Fruit fly (Drosophila melanogaster) whole organism, prepupa: ENCODE results near the gene CG9168.

Experiments used
- Blimp-1 ChIP-seq: fragments of 200-800 bp; sonication (Bioruptor generic); optimal IDR thresholded peaks from 3 replicates; lab custom pipeline; 2017; ENCODE audit warnings: missing biosample characterization, missing genetic modification characterization, mild to moderate bottlenecking, moderate library complexity, missing genetic modification reagents
- CG10631 ChIP-seq: fragments of 200-800 bp; sonication (Bioruptor generic); optimal IDR thresholded peaks from 2 replicates; lab custom pipeline; 2016; ENCODE audit warnings: missing biosample characterization, missing genetic modification characterization
- CG10669 ChIP-seq: fragments of 200-800 bp; sonication (Bioruptor generic); optimal IDR thresholded peaks from 3 replicates; lab custom pipeline; 2018; ENCODE audit warnings: missing biosample characterization, mild to moderate bottlenecking, missing genetic modification characterization, moderate library complexity
- CG11294 ChIP-seq: fragments of 200-800 bp; sonication (Bioruptor generic); IDR thresholded peaks from 2 replicates; pipeline ENCODE4 v1.3.6; 2022; ENCODE audit warnings: missing biosample characterization, missing genetic modification characterization
- CG3032 ChIP-seq: fragments of 200-800 bp; optimal IDR thresholded peaks from 2 replicates; lab custom pipeline; 2019; ENCODE audit warnings: missing biosample characterization, mild to moderate bottlenecking, missing genetic modification characterization, moderate library complexity
- CG31627 ChIP-seq: fragments of 200-800 bp; sonication (Bioruptor generic); optimal IDR thresholded peaks from 3 replicates; lab custom pipeline; 2016; ENCODE audit warnings: missing biosample characterization, missing genetic modification characterization
- CG32006 ChIP-seq: fragments of 200-800 bp; sonication (Bioruptor generic); optimal IDR thresholded peaks from 3 replicates; lab custom pipeline; 2017; ENCODE audit warnings: missing biosample characterization, mild to moderate bottlenecking, missing genetic modification characterization
- CG34406 ChIP-seq: fragments of 200-800 bp; sonication (Bioruptor generic); optimal IDR thresholded peaks from 3 replicates; lab custom pipeline; 2016; ENCODE audit warnings: missing biosample characterization, missing genetic modification characterization
- CG3919 ChIP-seq: fragments of 200-800 bp; sonication (Bioruptor generic); optimal IDR thresholded peaks from 3 replicates; lab custom pipeline; 2016; ENCODE audit warnings: missing biosample characterization, missing genetic modification characterization
- CG6163 ChIP-seq: fragments of 200-800 bp; sonication (Bioruptor generic); IDR thresholded peaks from 3 replicates; pipeline ENCODE4 v1.3.6; 2022; ENCODE audit warnings: missing biosample characterization, missing genetic modification characterization
- CG6276 ChIP-seq: fragments of 200-800 bp; sonication (Bioruptor generic); optimal IDR thresholded peaks from 2 replicates; lab custom pipeline; 2017; ENCODE audit warnings: missing biosample characterization, mild to moderate bottlenecking, missing genetic modification characterization
- CG6792 ChIP-seq: fragments of 200-800 bp; sonication (Bioruptor generic); optimal IDR thresholded peaks from 3 replicates; lab custom pipeline; 2016; ENCODE audit warnings: missing biosample characterization, missing genetic modification characterization
- CG8119 ChIP-seq: fragments of 200-800 bp; sonication (Bioruptor generic); IDR thresholded peaks from 3 replicates; pipeline ENCODE4 v1.3.6; 2022; ENCODE audit warnings: missing biosample characterization, missing genetic modification characterization
- CG8319 ChIP-seq: fragments of 200-800 bp; sonication (Bioruptor generic); optimal IDR thresholded peaks from 3 replicates; lab custom pipeline; 2016; ENCODE audit warnings: missing biosample characterization, missing genetic modification characterization
- CG8632 ChIP-seq: fragments of 200-800 bp; sonication (Bioruptor generic); optimal IDR thresholded peaks from 3 replicates; lab custom pipeline; 2016; ENCODE audit warnings: missing biosample characterization, missing genetic modification characterization
- CG9139 ChIP-seq: fragments of 200-800 bp; sonication (Bioruptor generic); optimal IDR thresholded peaks from 3 replicates; lab custom pipeline; 2017; ENCODE audit warnings: missing biosample characterization, mild to moderate bottlenecking, missing genetic modification characterization
- Eip75B ChIP-seq: fragments of 200-800 bp; sonication (Bioruptor generic); optimal IDR thresholded peaks from 3 replicates; lab custom pipeline; 2016; ENCODE audit warnings: missing biosample characterization, missing genetic modification characterization
- Eip78C ChIP-seq: fragments of 200-800 bp; sonication (Bioruptor generic); peaks from one replicate; lab custom pipeline; 2016; ENCODE audit warnings: missing biosample characterization, missing genetic modification characterization
- Eip93F ChIP-seq: fragments of 200-800 bp; sonication (Bioruptor generic); optimal IDR thresholded peaks from 2 replicates; lab custom pipeline; 2016; ENCODE audit warnings: missing biosample characterization, mild to moderate bottlenecking, missing genetic modification characterization
- Ets21C ChIP-seq: fragments of 200-800 bp; sonication (Bioruptor generic); optimal IDR thresholded peaks from 3 replicates; lab custom pipeline; 2016; ENCODE audit warnings: missing biosample characterization, missing genetic modification characterization
- Gug ChIP-seq: fragments of 200-800 bp; sonication (Bioruptor generic); IDR thresholded peaks from 2 replicates; pipeline ENCODE4 v1.3.6; 2022; ENCODE audit warnings: missing biosample characterization, missing genetic modification characterization
- Hr38 ChIP-seq: sonication (Bioruptor generic); optimal IDR thresholded peaks from 2 replicates; lab custom pipeline; 2016; ENCODE audit warnings: missing biosample characterization, missing genetic modification characterization
- Hr39 ChIP-seq: fragments of 200-800 bp; sonication (Bioruptor generic); optimal IDR thresholded peaks from 2 replicates; lab custom pipeline; 2016; ENCODE audit warnings: missing biosample characterization, missing genetic modification characterization
- Hr4 ChIP-seq: fragments of 200-800 bp; sonication (Bioruptor generic); optimal IDR thresholded peaks from 3 replicates; lab custom pipeline; 2016; ENCODE audit warnings: missing biosample characterization, missing genetic modification characterization
- Lpt ChIP-seq: fragments of 200-800 bp; sonication (Bioruptor generic); optimal IDR thresholded peaks from 3 replicates; lab custom pipeline; 2016; ENCODE audit warnings: missing biosample characterization, missing genetic modification characterization
- Met ChIP-seq: fragments of 200-800 bp; sonication (Bioruptor generic); optimal IDR thresholded peaks from 3 replicates; lab custom pipeline; 2016; ENCODE audit warnings: missing biosample characterization, missing genetic modification characterization
- OdsH ChIP-seq: fragments of 200-800 bp; sonication (Bioruptor generic); optimal IDR thresholded peaks from 3 replicates; lab custom pipeline; 2016; ENCODE audit warnings: missing biosample characterization, missing genetic modification characterization
- Smox ChIP-seq: fragments of 200-800 bp; sonication (Bioruptor generic); optimal IDR thresholded peaks from 3 replicates; lab custom pipeline; 2016; ENCODE audit warnings: missing biosample characterization, missing genetic modification characterization
- Sox102F ChIP-seq: fragments of 200-800 bp; sonication (Bioruptor generic); optimal IDR thresholded peaks from 2 replicates; lab custom pipeline; 2016; ENCODE audit warnings: missing biosample characterization, mild to moderate bottlenecking, missing genetic modification characterization
- Sox14 ChIP-seq: fragments of 200-800 bp; sonication (Bioruptor generic); optimal IDR thresholded peaks from 3 replicates; lab custom pipeline; 2016; ENCODE audit warnings: missing biosample characterization, missing genetic modification characterization
- Sox15 ChIP-seq: fragments of 200-800 bp; sonication (Bioruptor generic); optimal IDR thresholded peaks from 3 replicates; lab custom pipeline; 2016; ENCODE audit warnings: missing biosample characterization, missing genetic modification characterization
- achi ChIP-seq: fragments of 200-800 bp; sonication (Bioruptor generic); optimal IDR thresholded peaks from 3 replicates; lab custom pipeline; 2016; ENCODE audit warnings: missing biosample characterization, missing genetic modification characterization
- acj6 ChIP-seq: fragments of 200-800 bp; sonication (Bioruptor generic); optimal IDR thresholded peaks from 3 replicates; lab custom pipeline; 2016; ENCODE audit warnings: missing biosample characterization, missing genetic modification characterization
- dac ChIP-seq: fragments of 200-800 bp; sonication (Bioruptor generic); optimal IDR thresholded peaks from 2 replicates; lab custom pipeline; 2017; ENCODE audit warnings: missing biosample characterization, mild to moderate bottlenecking, missing genetic modification characterization
- dsx ChIP-seq: fragments of 200-800 bp; optimal IDR thresholded peaks from 3 replicates; lab custom pipeline; 2019; ENCODE audit warnings: missing biosample characterization, mild to moderate bottlenecking, missing genetic modification characterization, moderate library complexity; ENCODE audit not compliant: poor library complexity, severe bottlenecking
- eg ChIP-seq: fragments of 200-800 bp; sonication (Bioruptor generic); IDR thresholded peaks from 3 replicates; pipeline ENCODE4 v1.3.6; 2022; ENCODE audit warnings: missing biosample characterization, missing genetic modification characterization
- fd59A ChIP-seq: fragments of 200-800 bp; sonication (Bioruptor generic); optimal IDR thresholded peaks from 2 replicates; lab custom pipeline; 2017; ENCODE audit warnings: missing biosample characterization, mild to moderate bottlenecking, missing genetic modification characterization, missing genetic modification reagents
- fd85E ChIP-seq: fragments of 200-800 bp; sonication (Bioruptor generic); optimal IDR thresholded peaks from 3 replicates; lab custom pipeline; 2016; ENCODE audit warnings: missing biosample characterization, missing genetic modification characterization
- fkh ChIP-seq: fragments of 200-800 bp; sonication (Bioruptor generic); optimal IDR thresholded peaks from 3 replicates; lab custom pipeline; 2017; ENCODE audit warnings: missing biosample characterization, mild to moderate bottlenecking, missing genetic modification characterization, moderate library complexity
- pdm3 ChIP-seq: fragments of 200-800 bp; sonication (Bioruptor generic); optimal IDR thresholded peaks from 3 replicates; lab custom pipeline; 2016; ENCODE audit warnings: missing biosample characterization, missing genetic modification characterization
- salr ChIP-seq, 2 experiments: fragments of 200-800 bp; sonication (Bioruptor generic); optimal IDR thresholded peaks; 3 replicates each; lab custom pipeline; 2016 to 2018; ENCODE audit warnings: missing biosample characterization in 2 of 2, missing genetic modification characterization in 2 of 2, mild to moderate bottlenecking in 1 of 2
- spab ChIP-seq: fragments of 200-800 bp; sonication (Bioruptor generic); optimal IDR thresholded peaks from 2 replicates; lab custom pipeline; 2017; ENCODE audit warnings: missing biosample characterization, mild to moderate bottlenecking, missing genetic modification characterization, missing genetic modification reagents
- ss ChIP-seq, 2 experiments: fragments of 200-800 bp; sonication (Bioruptor generic); optimal IDR thresholded peaks; 2 replicates in 1 of 2; 3 replicates in 1 of 2; lab custom pipeline; 2017 to 2018; ENCODE audit warnings: mild to moderate bottlenecking in 2 of 2, missing biosample characterization in 2 of 2, missing genetic modification characterization in 2 of 2, moderate library complexity in 1 of 2
- svp ChIP-seq: fragments of 200-800 bp; sonication (Bioruptor generic); peaks from one replicate; lab custom pipeline; 2016; ENCODE audit warnings: missing biosample characterization, missing genetic modification characterization
- topi ChIP-seq: fragments of 200-800 bp; sonication (Bioruptor generic); optimal IDR thresholded peaks from 3 replicates; lab custom pipeline; 2016; ENCODE audit warnings: missing biosample characterization, missing genetic modification characterization
- vri ChIP-seq: fragments of 200-800 bp; sonication (Bioruptor generic); optimal IDR thresholded peaks from 3 replicates; lab custom pipeline; 2016; ENCODE audit warnings: missing biosample characterization, mild to moderate bottlenecking, missing genetic modification characterization

Gene CG9168

DNA sequence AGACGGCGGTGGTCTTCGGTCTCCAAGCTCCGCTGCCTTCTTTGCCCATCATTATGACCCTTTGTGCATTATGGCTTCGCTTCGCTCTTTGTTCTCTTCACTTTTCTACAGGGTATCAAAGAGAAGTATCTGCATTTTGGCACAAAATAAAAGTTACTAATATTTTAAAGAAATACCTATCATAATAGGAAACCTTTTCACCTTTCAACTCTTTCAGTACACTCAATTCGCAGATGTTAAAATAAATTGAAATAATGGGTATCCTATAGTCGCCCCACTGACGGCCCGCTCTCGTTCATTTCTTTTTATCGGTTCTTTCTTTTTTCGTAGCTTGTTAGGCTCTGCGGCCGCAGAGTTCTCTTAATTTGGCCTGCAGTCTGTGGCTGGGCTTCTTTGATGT is 32.0 kb downstream of the CG9168 start (continued):
- TF ChIP-seq topi, result peak; percentile 97
- TF ChIP-seq Blimp-1, result peak; percentile 86
- peak; percentile 98 for TF ChIP-seq Sox102F
- peak; percentile 57 to 72 for TF ChIP-seq ss (GFP tag; optimal IDR thresholded peaks at IDR 0.05; lab: Kevin White, UChicago)
- TF ChIP-seq Smox (GFP tag; lab: Kevin White, UChicago), result peak; percentile 98
- no peak for TF ChIP-seq Hr38
- TF ChIP-seq fkh, result no peak
- TF ChIP-seq eg (GFP tag; lab: Robert Waterston, UW), result peak; percentile 53; the same call in 2 of the 3 replicates
- peak; percentile 23 for TF ChIP-seq fd85E (GFP tag; lab: Kevin White, UChicago)
- TF ChIP-seq salr (GFP tag; optimal IDR thresholded peaks at IDR 0.05; lab: Kevin White, UChicago), result peak; percentile 58 to 66
- TF ChIP-seq Hr4 (GFP tag; lab: Kevin White, UChicago), result peak; percentile 37
- peak; percentile 76 for TF ChIP-seq dsx (GFP tag; lab: Kevin White, UChicago)

DNA sequence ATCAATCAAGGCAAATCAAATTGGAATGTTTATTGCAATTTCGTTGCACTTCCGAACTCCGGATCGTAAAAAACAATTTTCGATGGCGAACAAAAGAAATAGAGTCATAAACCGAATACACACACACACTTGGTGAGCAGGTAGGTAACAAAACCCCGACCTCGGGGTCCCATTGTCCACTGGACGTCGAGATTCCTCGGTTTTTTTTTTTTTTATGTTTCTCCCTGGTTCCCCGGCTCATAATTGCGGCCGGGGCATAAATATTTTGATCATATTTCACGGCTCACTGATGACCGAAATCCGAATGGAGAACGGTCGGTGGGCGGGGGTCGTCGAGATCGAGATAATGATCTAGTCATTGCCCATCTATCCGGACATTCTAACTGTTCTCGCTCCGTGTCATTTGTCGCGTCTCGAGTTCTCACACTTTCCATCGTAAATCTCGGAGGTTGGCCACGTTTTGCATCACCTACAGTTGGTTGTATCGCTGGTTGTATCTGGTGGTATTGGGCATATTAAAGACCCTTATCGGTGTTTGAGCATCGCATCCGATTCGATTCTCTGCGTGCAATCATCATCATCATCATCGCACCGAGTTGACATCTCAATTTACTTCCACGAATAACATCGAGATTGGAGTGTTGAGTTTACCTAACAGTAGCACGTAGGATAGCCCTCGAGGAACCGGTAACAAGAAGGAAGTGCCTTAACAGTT is 37.1 kb downstream of the CG9168 start:
- no peak for TF ChIP-seq Eip93F (GFP tag; lab: Kevin White, UChicago)

- no peak for TF ChIP-seq fkh
- peak; percentile 3 for TF ChIP-seq topi
- no peak for TF ChIP-seq CG8319 (GFP tag; lab: Kevin White, UChicago)
- TF ChIP-seq CG3032, result peak; percentile 10
- TF ChIP-seq OdsH (GFP tag; lab: Kevin White, UChicago), result peak; percentile 32
- no peak for TF ChIP-seq Lpt
- TF ChIP-seq fd59A (GFP tag; lab: Kevin White, UChicago), result no peak
- TF ChIP-seq achi (GFP tag; lab: Kevin White, UChicago), result peak; percentile 17
- peak; percentile 20 for TF ChIP-seq Sox14 (GFP tag; lab: Kevin White, UChicago)
- TF ChIP-seq CG10631 (GFP tag; lab: Kevin White, UChicago), result peak; percentile 28
- TF ChIP-seq CG8119, result peak; percentile 48; the same call in 1 of the 3 replicates
- TF ChIP-seq acj6 (GFP tag; lab: Kevin White, UChicago), result peak; percentile 27
- TF ChIP-seq CG6792, result no peak
- no peak for TF ChIP-seq ss (GFP tag; optimal IDR thresholded peaks at IDR 0.05; lab: Kevin White, UChicago)
- no peak for TF ChIP-seq spab (GFP tag; lab: Kevin White, UChicago)
- TF ChIP-seq Gug, result 0 out of 2 replicates have a peak, but pooled peaks have one; percentile 20
- peak; percentile 9 for TF ChIP-seq Smox (GFP tag; lab: Kevin White, UChicago)
- TF ChIP-seq fd85E (GFP tag; lab: Kevin White, UChicago), result no peak
- peak; percentile 29 for TF ChIP-seq CG3919 (GFP tag; lab: Kevin White, UChicago)
- TF ChIP-seq vri, result peak; percentile 2
- peak; percentile 2 for TF ChIP-seq CG8632
- no peak for TF ChIP-seq CG6276 (GFP tag; lab: Kevin White, UChicago)
- peak; percentile 19 for TF ChIP-seq Eip75B (GFP tag; lab: Kevin White, UChicago)
- peak; percentile 18 for TF ChIP-seq CG31627 (GFP tag; lab: Kevin White, UChicago)
- no peak for TF ChIP-seq CG11294 (GFP tag; lab: Robert Waterston, UW)
- TF ChIP-seq Sox102F, result peak; percentile 28
- TF ChIP-seq CG10669 (GFP tag; lab: Kevin White, UChicago), result peak; percentile 16
- 0 out of 3 replicates have a peak, but pooled peaks have one; percentile 48 for TF ChIP-seq CG6163 (GFP tag; lab: Robert Waterston, UW)
- peak; percentile 13 for TF ChIP-seq Hr4 (GFP tag; lab: Kevin White, UChicago)
- TF ChIP-seq pdm3 (GFP tag; lab: Kevin White, UChicago), result peak; percentile 20
- peak; percentile 44 for TF ChIP-seq svp (GFP tag; lab: Kevin White, UChicago)
- TF ChIP-seq CG32006, result peak; percentile 37
- TF ChIP-seq CG9139 (GFP tag; lab: Kevin White, UChicago), result no peak
- TF ChIP-seq Met (GFP tag; lab: Kevin White, UChicago), result peak; percentile 19
- peak; percentile 9 for TF ChIP-seq Sox15 (GFP tag; lab: Kevin White, UChicago)
- no peak for TF ChIP-seq Eip93F (GFP tag; lab: Kevin White, UChicago)
- TF ChIP-seq dac, result no peak
- TF ChIP-seq Ets21C (GFP tag; lab: Kevin White, UChicago), result no peak
- no peak for TF ChIP-seq salr (GFP tag; optimal IDR thresholded peaks at IDR 0.05; lab: Kevin White, UChicago)
- TF ChIP-seq Eip78C (GFP tag; lab: Kevin White, UChicago), result peak; percentile 62
- no peak for TF ChIP-seq CG34406 (GFP tag; lab: Kevin White, UChicago)
- peak; percentile 18 for TF ChIP-seq Hr39 (GFP tag; lab: Kevin White, UChicago)
These were observed 40.1 kb downstream of the CG9168 start for dm6 chr3L:1450940-1451339.
